Fruit fly (Drosophila melanogaster) whole organism, pupa: ENCODE results near the gene CG12253.
A peak's percentile ranks its signal among the peaks of the same experiment; 100 is the strongest.

Experiments used
- CG10348 ChIP-seq: fragments of 200-800 bp; sonication (Bioruptor generic); IDR thresholded peaks from 2 replicates; pipeline ENCODE4 v1.3.6; 2022; ENCODE audit warnings: missing biosample characterization, missing genetic modification characterization
- CG12605 ChIP-seq: fragments of 200-800 bp; sonication (Bioruptor generic); IDR thresholded peaks from 2 replicates; pipeline ENCODE4 v1.3.6; 2022; ENCODE audit warnings: missing biosample characterization, missing genetic modification characterization
- CG13204 ChIP-seq: fragments of 200-800 bp; sonication (Bioruptor generic); optimal IDR thresholded peaks from 2 replicates; lab custom pipeline; 2018; ENCODE audit warnings: missing biosample characterization, mild to moderate bottlenecking, missing genetic modification characterization, moderate library complexity
- CG14655 ChIP-seq: fragments of 200-800 bp; sonication (Bioruptor generic); optimal IDR thresholded peaks from 3 replicates; lab custom pipeline; 2017; ENCODE audit warnings: mild to moderate bottlenecking, missing biosample characterization, missing genetic modification reagents, missing genetic modification characterization
- CG15710 ChIP-seq: fragments of 200-800 bp; sonication (Bioruptor generic); optimal IDR thresholded peaks from 2 replicates; lab custom pipeline; 2018; ENCODE audit warnings: missing biosample characterization, mild to moderate bottlenecking, missing genetic modification characterization, moderate library complexity
- CG17806 ChIP-seq: fragments of 200-800 bp; sonication (Bioruptor generic); optimal IDR thresholded peaks from 2 replicates; lab custom pipeline; 2018; ENCODE audit warnings: missing biosample characterization, mild to moderate bottlenecking, missing genetic modification characterization, moderate library complexity
- CG32121 ChIP-seq: fragments of 200-800 bp; sonication (Bioruptor generic); IDR thresholded peaks from 2 replicates; pipeline ENCODE4 v1.3.6; 2022; ENCODE audit warnings: missing biosample characterization, missing genetic modification characterization
- CG34367 ChIP-seq: fragments of 200-800 bp; sonication (Bioruptor generic); optimal IDR thresholded peaks from 2 replicates; lab custom pipeline; 2018; ENCODE audit warnings: missing biosample characterization, mild to moderate bottlenecking, missing genetic modification characterization
- CG4496 ChIP-seq: fragments of 200-800 bp; sonication (Bioruptor generic); IDR thresholded peaks from 3 replicates; pipeline ENCODE4 v1.3.6; 2022; ENCODE audit warnings: missing biosample characterization, missing genetic modification characterization
- CG8159 ChIP-seq: fragments of 200-800 bp; sonication (Bioruptor generic); optimal IDR thresholded peaks from 3 replicates; lab custom pipeline; 2018; ENCODE audit warnings: missing biosample characterization, mild to moderate bottlenecking, missing genetic modification characterization, moderate library complexity
- CG8301 ChIP-seq: fragments of 200-800 bp; sonication (Bioruptor generic); optimal IDR thresholded peaks from 2 replicates; lab custom pipeline; 2018; ENCODE audit warnings: missing biosample characterization, mild to moderate bottlenecking, missing genetic modification characterization
- CG9948 ChIP-seq: fragments of 200-800 bp; sonication (Bioruptor generic); optimal IDR thresholded peaks from 2 replicates; lab custom pipeline; 2018; ENCODE audit warnings: missing biosample characterization, mild to moderate bottlenecking, missing genetic modification characterization, moderate library complexity
- D1 ChIP-seq: fragments of 200-800 bp; sonication (Bioruptor generic); optimal IDR thresholded peaks from 2 replicates; lab custom pipeline; 2018; ENCODE audit warnings: missing biosample characterization, mild to moderate bottlenecking, missing genetic modification characterization, moderate library complexity
- EcR ChIP-seq: fragments of 200-800 bp; sonication (Bioruptor generic); optimal IDR thresholded peaks from 3 replicates; lab custom pipeline; 2019; ENCODE audit warnings: missing biosample characterization, missing genetic modification characterization, mild to moderate bottlenecking, moderate library complexity, missing genetic modification reagents
- Ets98B ChIP-seq: fragments of 200-800 bp; sonication (Bioruptor generic); IDR thresholded peaks from 2 replicates; pipeline ENCODE4 v1.3.6; 2022; ENCODE audit warnings: missing biosample characterization, missing genetic modification characterization
- Pif1A ChIP-seq: fragments of 200-800 bp; sonication (Bioruptor generic); optimal IDR thresholded peaks from 3 replicates; lab custom pipeline; 2016; ENCODE audit warnings: missing biosample characterization, missing genetic modification characterization
- Pif1B ChIP-seq: fragments of 200-800 bp; sonication (Bioruptor generic); optimal IDR thresholded peaks from 3 replicates; lab custom pipeline; 2016; ENCODE audit warnings: missing biosample characterization, missing genetic modification characterization
- Snoo ChIP-seq: fragments of 200-800 bp; sonication (Bioruptor generic); optimal IDR thresholded peaks from 3 replicates; lab custom pipeline; 2017; ENCODE audit warnings: missing biosample characterization, mild to moderate bottlenecking, missing genetic modification characterization, inconsistent platforms
- fd96Ca ChIP-seq: fragments of 200-800 bp; sonication (Bioruptor generic); IDR thresholded peaks from 3 replicates; pipeline ENCODE4 v1.3.6; 2022; ENCODE audit warnings: missing biosample characterization, missing genetic modification characterization
- gl ChIP-seq: fragments of 200-800 bp; sonication (Bioruptor generic); optimal IDR thresholded peaks from 2 replicates; lab custom pipeline; 2018; ENCODE audit warnings: missing biosample characterization, mild to moderate bottlenecking, missing genetic modification characterization
- rn ChIP-seq: fragments of 200-800 bp; sonication (Bioruptor generic); IDR thresholded peaks from 2 replicates; pipeline ENCODE4 v1.3.6; 2022; ENCODE audit warnings: missing biosample characterization, missing genetic modification characterization

Gene CG12253

DNA sequence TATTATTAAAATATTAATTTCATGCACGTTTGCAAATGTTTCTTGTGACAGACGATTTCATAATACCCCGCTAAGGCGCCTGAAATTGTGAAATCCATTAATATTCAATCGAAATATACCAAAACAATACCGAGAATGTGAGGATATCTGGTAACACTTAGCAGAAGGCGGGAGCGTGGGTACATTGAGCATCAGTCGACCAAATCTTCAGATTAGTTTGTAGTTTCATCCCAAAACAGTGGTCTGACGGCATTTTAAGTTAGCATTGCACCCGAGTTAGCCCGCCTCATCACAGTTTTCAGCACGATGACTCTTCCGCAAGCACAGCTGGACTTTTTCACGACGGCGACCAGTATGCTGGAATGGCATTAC, 17.1 kb downstream of the CG12253 start, which contains the start of gene Nup154:
Gene Nup154, plus strand, starts transcription at position 147 of the 372 bp plus-strand sequence.
- TF ChIP-seq Snoo (tag; lab: Kevin White, UChicago) = no peak
- TF ChIP-seq CG8159 (tag; lab: Kevin White, UChicago) = no peak
- no peak for TF ChIP-seq CG15710
- no peak for TF ChIP-seq CG34367 (tag; lab: Kevin White, UChicago)
- TF ChIP-seq D1 (tag; lab: Kevin White, UChicago) = no peak
- TF ChIP-seq CG8301 (tag; lab: Kevin White, UChicago) = no peak
- TF ChIP-seq Pif1B (GFP tag; lab: Kevin White, UChicago) = no peak
- TF ChIP-seq CG14655 = no peak
- TF ChIP-seq CG4496 (GFP tag; lab: Robert Waterston, UW) = no peak

DNA sequence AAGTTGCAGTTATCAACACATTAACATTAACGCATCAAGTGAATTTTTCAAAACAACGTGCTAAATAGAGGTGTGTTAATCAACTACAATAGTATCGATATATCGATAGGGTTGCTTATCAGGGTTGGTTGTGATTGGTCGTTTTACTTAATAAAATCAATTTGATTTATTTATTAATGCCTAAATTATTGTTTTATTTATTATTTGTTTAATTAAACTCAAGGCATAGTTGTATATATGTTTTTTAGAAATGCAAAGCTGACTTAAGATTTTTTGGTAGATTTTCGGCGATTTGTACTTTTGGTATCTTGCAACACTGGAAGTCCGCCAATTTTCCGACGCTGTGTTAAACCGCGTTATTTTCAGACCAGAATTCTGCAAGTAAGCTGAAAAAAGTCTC, 23.4 kb downstream of the CG12253 start, which contains the start of the genes Art8 and dUTPase:
Gene Art8, minus strand, starts transcription at position 88 of the 400 bp plus-strand sequence.
Gene dUTPase, plus strand, starts transcription at position 314 of the 400 bp plus-strand sequence.
- TF ChIP-seq D1 (tag; lab: Kevin White, UChicago) (no peak), CG15710 (peak; percentile 51), CG34367 (tag; lab: Kevin White, UChicago) (no peak), EcR (no peak), fd96Ca (GFP tag; lab: Robert Waterston, UW) (no peak), CG9948 (tag; lab: Kevin White, UChicago) (no peak), CG13204 (GFP tag; lab: Kevin White, UChicago) (no peak), CG17806 (tag; lab: Kevin White, UChicago) (peak; percentile 31), CG32121 (GFP tag; lab: Robert Waterston, UW) (peak; percentile 45), CG8301 (tag; lab: Kevin White, UChicago) (no peak), Pif1A (no peak), Pif1B (GFP tag; lab: Kevin White, UChicago) (no peak), CG12605 (no peak), Snoo (tag; lab: Kevin White, UChicago) (peak; percentile 44), Ets98B (GFP tag; lab: Robert Waterston, UW) (peak; percentile 61), CG4496 (GFP tag; lab: Robert Waterston, UW) (peak; percentile 59; the same call in 2 of the 3 replicates), gl (no peak), CG10348 (GFP tag; lab: Robert Waterston, UW) (no peak), CG8159 (tag; lab: Kevin White, UChicago) (peak; percentile 56), rn (GFP tag; lab: Robert Waterston, UW) (0 out of 2 replicates have a peak, but pooled peaks have one; percentile 21), CG14655 (no peak)

DNA sequence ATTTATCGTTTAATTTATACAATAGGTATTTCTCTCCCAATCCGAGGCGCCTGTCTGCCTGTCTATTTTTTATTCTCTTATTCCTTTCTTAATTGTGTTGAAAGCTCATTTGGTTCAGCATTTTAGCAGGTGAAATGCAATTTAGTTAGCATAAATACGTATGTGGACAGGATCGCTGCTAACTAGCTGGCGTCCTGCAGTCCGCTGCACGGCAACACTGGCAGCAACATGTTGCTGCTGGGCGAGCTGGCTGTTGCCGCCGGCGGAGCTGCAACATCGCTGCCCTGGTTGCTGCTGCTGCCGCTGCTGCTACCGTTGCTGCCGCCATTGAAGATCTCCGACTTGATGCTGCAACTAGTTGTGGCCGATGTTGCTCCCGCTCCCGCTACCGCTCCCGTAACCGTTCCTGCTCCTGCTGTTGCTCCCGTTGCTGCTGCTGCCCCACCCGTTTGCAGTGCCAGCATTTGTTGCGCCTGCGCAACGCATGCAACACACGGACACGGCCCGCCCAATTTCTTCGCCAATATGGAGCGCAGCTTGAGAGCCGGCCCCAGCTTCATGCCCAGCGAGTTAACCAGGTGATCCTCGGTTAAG, 26.5 kb downstream of the CG12253 start:
- TF ChIP-seq CG13204 (GFP tag; lab: Kevin White, UChicago) = peak; percentile 85
- no peak for TF ChIP-seq Pif1B (GFP tag; lab: Kevin White, UChicago)
- TF ChIP-seq Pif1A = no peak
- TF ChIP-seq CG34367 (tag; lab: Kevin White, UChicago) = no peak

DNA sequence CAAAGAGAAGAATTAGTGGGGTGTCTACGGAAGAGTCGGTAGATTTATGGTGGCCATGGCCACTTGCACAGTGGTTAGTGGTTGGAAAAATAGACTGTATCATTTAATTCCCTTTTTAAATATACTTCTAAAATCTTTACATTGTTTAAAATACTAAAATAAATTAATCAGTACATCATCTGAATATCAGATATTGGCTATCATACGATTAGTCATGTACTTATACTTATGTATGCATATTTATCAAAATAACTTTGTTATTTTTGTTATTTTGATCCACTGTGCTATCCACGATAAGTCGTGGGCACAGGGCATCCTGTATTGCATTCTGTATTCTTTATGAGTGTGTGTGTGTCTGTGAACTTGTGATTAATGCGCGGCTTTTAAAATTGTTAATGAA, 27.1 kb downstream of the CG12253 start:
- no peak for TF ChIP-seq Snoo (tag; lab: Kevin White, UChicago)
- TF ChIP-seq D1 (tag; lab: Kevin White, UChicago) = peak; percentile 11
- TF ChIP-seq rn (GFP tag; lab: Robert Waterston, UW) = no peak
- no peak for TF ChIP-seq gl
- TF ChIP-seq CG9948 (tag; lab: Kevin White, UChicago) = peak; percentile 56
- TF ChIP-seq CG32121 (GFP tag; lab: Robert Waterston, UW) = no peak
- peak; percentile 46 for TF ChIP-seq CG17806 (tag; lab: Kevin White, UChicago)
- TF ChIP-seq CG12605 = peak; percentile 37
- TF ChIP-seq EcR = peak; percentile 11
- TF ChIP-seq fd96Ca (GFP tag; lab: Robert Waterston, UW) = no peak
- no peak for TF ChIP-seq Ets98B (GFP tag; lab: Robert Waterston, UW)
- TF ChIP-seq CG34367 (tag; lab: Kevin White, UChicago) = peak; percentile 42
- peak; percentile 66 for TF ChIP-seq CG8159 (tag; lab: Kevin White, UChicago)
- peak; percentile 51 for TF ChIP-seq CG15710
- no peak for TF ChIP-seq CG4496 (GFP tag; lab: Robert Waterston, UW)
- peak; percentile 55 for TF ChIP-seq CG8301 (tag; lab: Kevin White, UChicago)

DNA sequence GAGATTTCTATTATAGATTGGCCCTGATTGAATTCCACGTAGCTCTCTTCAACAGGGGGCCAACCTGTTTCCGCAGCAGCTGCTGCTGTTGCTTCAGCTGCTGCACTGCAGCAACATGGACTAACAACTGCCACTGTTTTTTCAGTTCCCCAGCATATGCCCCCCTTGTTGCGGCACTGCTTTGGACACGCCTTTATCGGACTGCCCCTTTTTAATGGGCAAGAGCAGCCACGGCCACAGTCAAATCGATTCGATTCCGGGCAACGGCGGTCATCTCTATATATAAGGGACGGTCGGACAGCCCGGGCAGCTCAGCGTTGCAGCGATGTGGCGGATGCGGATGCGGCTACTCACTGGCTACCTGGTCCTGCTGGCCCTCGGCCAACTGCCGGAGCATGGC, 27.7 kb downstream of the CG12253 start, which contains the start of gene Acp32CD:
Gene Acp32CD, plus strand, starts transcription at position 301 of the 400 bp plus-strand sequence.
- TF ChIP-seq Ets98B (GFP tag; lab: Robert Waterston, UW) (no peak), Pif1B (GFP tag; lab: Kevin White, UChicago) (no peak), CG12605 (no peak), CG34367 (tag; lab: Kevin White, UChicago) (no peak), fd96Ca (GFP tag; lab: Robert Waterston, UW) (no peak), CG4496 (GFP tag; lab: Robert Waterston, UW) (no peak), CG9948 (tag; lab: Kevin White, UChicago) (no peak), CG32121 (GFP tag; lab: Robert Waterston, UW) (no peak; the same call in 1 of the 2 replicates), CG8159 (tag; lab: Kevin White, UChicago) (no peak), gl (no peak), CG13204 (GFP tag; lab: Kevin White, UChicago) (no peak), CG17806 (tag; lab: Kevin White, UChicago) (no peak), CG10348 (GFP tag; lab: Robert Waterston, UW) (no peak)

DNA sequence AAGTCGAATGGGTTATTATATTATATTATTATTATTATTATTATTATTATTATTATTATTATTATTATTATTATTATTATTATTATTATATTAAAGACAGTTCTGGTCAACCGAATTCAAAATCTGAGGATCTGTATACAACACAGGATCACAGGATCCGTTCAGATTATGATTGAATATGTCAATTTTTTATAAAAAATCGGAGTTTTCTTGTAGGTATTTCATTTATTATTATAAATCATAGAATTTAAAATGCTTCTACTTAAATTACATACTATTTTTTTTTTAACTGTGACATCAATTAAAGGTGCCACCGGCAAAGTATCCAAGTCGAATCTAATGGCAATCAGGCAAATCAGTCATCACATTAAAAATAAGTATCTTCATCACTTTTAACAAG, 29.1 kb downstream of the CG12253 start, which contains the start of gene CG14913:
Gene CG14913, plus strand, starts transcription at position 301 of the 400 bp plus-strand sequence.
- TF ChIP-seq CG10348 (GFP tag; lab: Robert Waterston, UW) (no peak), Pif1A (no peak), CG4496 (GFP tag; lab: Robert Waterston, UW) (no peak), rn (GFP tag; lab: Robert Waterston, UW) (no peak), CG15710 (no peak), CG17806 (tag; lab: Kevin White, UChicago) (no peak), CG12605 (no peak), CG8301 (tag; lab: Kevin White, UChicago) (no peak), CG34367 (tag; lab: Kevin White, UChicago) (no peak), Ets98B (GFP tag; lab: Robert Waterston, UW) (no peak)
